Fruit fly (Drosophila melanogaster): ENCODE results near the gene CG6048.

CG6048 gene

dm6 chrX:5952265-5952664, at the start of gene CG6048:
Gene CG6048, plus strand, starts transcription at chrX:5952565.
- TF ChIP-seq pan (optimal IDR thresholded peaks at IDR 0.05) (no peak), psq (optimal IDR thresholded peaks at IDR 0.05) (no peak), CG8478 (optimal IDR thresholded peaks at IDR 0.05) (no peak), EcR (GFP tag; optimal IDR thresholded peaks at IDR 0.05) (no peak), Dll (optimal IDR thresholded peaks at IDR 0.05) (no peak), usp (GFP tag; optimal IDR thresholded peaks at IDR 0.05) (no peak)

dm6 chrX:5902701-5903100, 49.7 kb upstream of the CG6048 start:
- TF ChIP-seq EcR (GFP tag; optimal IDR thresholded peaks at IDR 0.05) (no peak), CG8478 (optimal IDR thresholded peaks at IDR 0.05) (no peak), psq (optimal IDR thresholded peaks at IDR 0.05) (no peak), pan (optimal IDR thresholded peaks at IDR 0.05) (no peak), Dll (optimal IDR thresholded peaks at IDR 0.05) (no peak), usp (GFP tag; optimal IDR thresholded peaks at IDR 0.05) (no peak)

DNA sequence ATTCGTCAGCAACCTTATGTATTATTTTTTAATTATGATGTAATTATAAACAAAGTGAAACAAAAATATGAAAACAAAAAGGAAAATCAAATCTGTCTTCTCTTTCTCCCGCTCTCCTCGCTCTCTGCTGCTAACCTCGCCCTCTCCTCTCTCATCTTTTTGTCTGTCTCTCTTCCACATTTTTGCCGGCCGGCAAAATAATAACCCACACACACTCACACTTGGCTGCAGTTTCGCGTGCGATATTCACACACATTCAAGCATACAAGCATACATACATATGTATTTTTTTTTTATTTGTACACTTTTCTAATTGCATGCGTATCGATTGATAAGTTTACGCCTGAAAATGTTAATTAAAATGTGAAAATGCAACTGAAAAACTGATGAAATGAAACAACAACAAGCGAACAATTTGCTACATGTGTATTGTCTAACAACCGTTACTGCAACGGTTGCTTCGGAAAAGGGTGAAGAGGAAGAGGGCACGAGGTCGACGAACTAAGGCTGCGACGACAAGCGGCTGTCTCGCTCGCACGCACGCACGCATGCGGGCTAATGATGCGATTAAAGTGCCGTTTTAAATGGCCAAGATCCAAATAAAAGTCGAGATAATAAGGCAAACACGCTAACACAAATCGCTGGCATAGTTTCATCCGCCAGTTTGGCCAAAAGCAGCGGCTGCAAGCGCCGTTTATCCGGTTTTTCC, 47.8 kb upstream of the CG6048 start:
- TF ChIP-seq EcR (GFP tag; optimal IDR thresholded peaks at IDR 0.05) (peak in 1 of 2 experiments; percentile 94), usp (GFP tag; optimal IDR thresholded peaks at IDR 0.05) (no peak), pan (optimal IDR thresholded peaks at IDR 0.05) (no peak), Dll (optimal IDR thresholded peaks at IDR 0.05) (no peak), psq (optimal IDR thresholded peaks at IDR 0.05) (no peak)

- TF ChIP-seq CG8478 (optimal IDR thresholded peaks at IDR 0.05) (no peak), psq (optimal IDR thresholded peaks at IDR 0.05) (no peak), usp (GFP tag; optimal IDR thresholded peaks at IDR 0.05) (no peak), EcR (GFP tag; optimal IDR thresholded peaks at IDR 0.05) (no peak), Dll (optimal IDR thresholded peaks at IDR 0.05) (no peak), pan (optimal IDR thresholded peaks at IDR 0.05) (no peak)
These were observed 47.3 kb upstream of the CG6048 start for dm6 chrX:5905086-5905400.

DNA sequence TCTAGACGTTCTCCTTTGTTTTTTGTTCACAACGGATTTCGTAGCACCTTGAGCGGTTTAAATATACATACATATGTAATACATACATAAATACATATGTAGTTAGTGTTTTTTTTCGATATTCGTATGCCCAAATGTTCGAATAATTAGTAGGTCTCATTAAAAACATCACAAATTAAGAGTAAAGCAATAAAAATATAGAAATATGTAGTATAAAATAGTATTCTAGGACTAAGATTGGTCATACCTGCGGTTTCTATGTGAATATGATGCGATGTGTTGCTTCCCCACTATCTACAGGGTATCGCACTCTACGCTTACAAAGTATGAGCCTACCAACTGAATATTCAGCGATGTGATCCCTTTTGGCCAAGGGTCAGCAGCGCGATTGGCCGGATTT, 46.9 kb upstream of the CG6048 start, which contains the start of gene CG4020:
TSS of gene CG4020 (plus strand) at position 301 of the 400 bp plus-strand sequence.
- no peak for TF ChIP-seq Dll (optimal IDR thresholded peaks at IDR 0.05)
- TF ChIP-seq pan (optimal IDR thresholded peaks at IDR 0.05): no peak
- TF ChIP-seq usp (GFP tag; optimal IDR thresholded peaks at IDR 0.05): no peak
- no peak for TF ChIP-seq CG8478 (optimal IDR thresholded peaks at IDR 0.05)
- no peak for TF ChIP-seq EcR (GFP tag; optimal IDR thresholded peaks at IDR 0.05)
- no peak for TF ChIP-seq psq (optimal IDR thresholded peaks at IDR 0.05)

DNA sequence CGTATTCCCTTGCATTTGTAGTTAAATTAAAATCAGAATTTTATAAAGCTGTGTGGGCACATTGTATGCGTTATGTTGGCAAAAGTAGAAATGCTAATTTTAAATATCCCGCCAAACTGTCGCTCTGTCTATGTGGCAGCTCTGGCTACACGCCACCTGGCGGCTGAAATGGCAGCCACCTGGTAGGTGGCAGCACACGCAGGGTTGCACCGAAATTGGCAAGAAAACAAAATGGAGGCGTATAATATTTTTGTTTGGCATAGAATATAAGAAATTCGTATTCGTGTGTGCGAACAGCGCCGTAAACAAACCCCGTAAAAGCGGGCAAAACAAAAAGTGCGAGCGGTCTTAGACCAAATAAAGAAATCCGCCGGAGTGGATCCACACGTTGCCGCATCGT, 44.4 kb upstream of the CG6048 start, which contains the start of gene CG12236:
TSS of gene CG12236 (plus strand) at position 220 of the 400 bp plus-strand sequence.
- TF ChIP-seq CG8478 (optimal IDR thresholded peaks at IDR 0.05) (no peak), Dll (optimal IDR thresholded peaks at IDR 0.05) (no peak), usp (GFP tag; optimal IDR thresholded peaks at IDR 0.05) (no peak), psq (optimal IDR thresholded peaks at IDR 0.05) (no peak), pan (optimal IDR thresholded peaks at IDR 0.05) (no peak), EcR (GFP tag; optimal IDR thresholded peaks at IDR 0.05) (no peak)

DNA sequence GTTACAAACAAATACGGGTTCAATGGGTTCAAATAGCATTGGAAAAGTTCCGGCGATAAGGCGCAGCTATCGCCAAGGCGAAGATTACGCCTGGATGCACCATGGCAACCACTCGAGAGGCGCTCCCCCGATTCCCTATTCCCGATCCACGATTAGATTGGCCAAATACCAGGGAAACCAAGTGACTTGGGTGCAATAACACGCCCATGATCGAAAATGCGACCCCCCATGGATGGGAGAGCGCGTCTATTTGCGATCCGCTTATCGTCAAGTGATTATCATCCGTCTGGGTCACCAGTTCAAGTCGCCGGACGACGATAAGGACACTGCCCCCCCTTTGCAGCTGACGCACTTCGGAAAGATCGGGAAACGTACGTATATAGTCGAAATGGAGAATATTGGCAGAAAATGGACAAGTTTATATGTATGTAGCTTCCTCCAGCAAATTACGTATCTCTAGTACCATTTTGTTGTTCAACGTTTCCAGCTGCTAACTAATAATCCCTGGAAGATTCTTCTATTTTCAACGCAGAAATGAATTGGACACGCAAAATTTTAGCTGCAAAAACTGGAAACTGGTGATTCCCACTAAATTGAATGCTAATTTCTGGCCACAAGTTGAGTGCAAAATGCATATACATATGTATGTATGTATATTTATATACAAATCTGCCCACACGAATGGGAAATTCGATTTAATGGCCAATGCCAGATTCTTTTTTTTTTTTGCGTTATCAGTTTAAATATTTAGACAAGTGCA, 37.2 kb upstream of the CG6048 start:
- no peak for TF ChIP-seq EcR (GFP tag; optimal IDR thresholded peaks at IDR 0.05)
- no peak for TF ChIP-seq Dll (optimal IDR thresholded peaks at IDR 0.05)
- TF ChIP-seq CG8478 (optimal IDR thresholded peaks at IDR 0.05): no peak
- no peak for TF ChIP-seq usp (GFP tag; optimal IDR thresholded peaks at IDR 0.05)
- TF ChIP-seq psq (optimal IDR thresholded peaks at IDR 0.05): no peak

- TF ChIP-seq CG8478 (optimal IDR thresholded peaks at IDR 0.05) (no peak), usp (GFP tag; optimal IDR thresholded peaks at IDR 0.05) (no peak), psq (optimal IDR thresholded peaks at IDR 0.05) (no peak), pan (optimal IDR thresholded peaks at IDR 0.05) (no peak), EcR (GFP tag; optimal IDR thresholded peaks at IDR 0.05) (no peak), Dll (optimal IDR thresholded peaks at IDR 0.05) (no peak)
These were observed 36.4 kb upstream of the CG6048 start for dm6 chrX:5915752-5916493.

- TF ChIP-seq pan (optimal IDR thresholded peaks at IDR 0.05) (no peak), EcR (GFP tag; optimal IDR thresholded peaks at IDR 0.05) (no peak), usp (GFP tag; optimal IDR thresholded peaks at IDR 0.05) (no peak), Dll (optimal IDR thresholded peaks at IDR 0.05) (no peak), psq (optimal IDR thresholded peaks at IDR 0.05) (no peak), CG8478 (optimal IDR thresholded peaks at IDR 0.05) (no peak)
These were observed 35.7 kb upstream of the CG6048 start, which contains the start of the genes Shmt and CG3726 for dm6 chrX:5916494-5917309. Gene Shmt, minus strand, starts transcription at chrX:5916797. Gene CG3726, plus strand, starts transcription at chrX:5917097.

dm6 chrX:5917310-5917988, 34.9 kb upstream of the CG6048 start:
- TF ChIP-seq CG8478 (optimal IDR thresholded peaks at IDR 0.05) (no peak), pan (optimal IDR thresholded peaks at IDR 0.05) (no peak)

Measured in whole organism.